Worm (Caenorhabditis elegans): ENCODE results near the gene ptp-1.

DNA sequence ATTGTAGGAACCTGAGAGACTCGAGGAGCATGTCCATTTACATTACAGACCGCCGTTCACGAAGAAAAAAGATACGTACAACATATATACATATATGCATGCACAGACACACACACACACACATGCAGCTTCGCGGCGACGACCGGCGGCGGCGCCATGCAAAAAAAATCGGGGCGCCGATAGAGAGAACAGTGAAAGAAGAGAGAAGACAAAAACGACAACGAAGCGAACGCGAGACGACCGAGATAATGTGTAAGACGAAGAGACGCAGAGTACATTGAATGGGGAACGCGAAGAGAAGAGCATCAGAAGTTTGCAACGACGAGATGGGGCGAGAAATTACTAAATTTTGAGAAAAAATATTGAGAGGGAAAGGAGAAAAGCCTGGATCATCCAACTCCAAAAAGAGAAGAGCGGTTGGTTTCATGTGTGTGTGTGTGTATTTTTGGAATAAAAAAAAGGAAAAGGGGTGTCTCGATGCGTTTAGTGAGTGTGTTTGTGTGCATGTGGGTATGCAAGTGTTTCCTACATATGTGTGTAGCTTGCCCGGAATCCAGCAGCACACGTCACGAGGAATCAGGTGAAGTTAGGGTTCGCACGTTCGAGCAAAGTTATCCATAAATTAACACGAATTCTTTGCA, 29.2 kb downstream of the ptp-1 start:
- no peak for TF ChIP-seq nhr-12 (tag; optimal IDR thresholded peaks at IDR 0.05)
- TF ChIP-seq nhr-11 (tag; optimal IDR thresholded peaks at IDR 0.05): no peak
- no peak for TF ChIP-seq skn-1 (tag; optimal IDR thresholded peaks at IDR 0.05)
- no peak for TF ChIP-seq zag-1 (tag; optimal IDR thresholded peaks at IDR 0.05)
- TF ChIP-seq xbp-1 (tag; optimal IDR thresholded peaks at IDR 0.05): no peak
- TF ChIP-seq fos-1 (tag; optimal IDR thresholded peaks at IDR 0.05): no peak
- no peak for TF ChIP-seq zip-4 (GFP tag; optimal IDR thresholded peaks at IDR 0.05)
- TF ChIP-seq lin-13 (GFP tag; optimal IDR thresholded peaks at IDR 0.05): no peak
- TF ChIP-seq pqm-1 (tag; optimal IDR thresholded peaks at IDR 0.05): no peak
- TF ChIP-seq hlh-17 (GFP tag; optimal IDR thresholded peaks at IDR 0.05; ENCODE audit: borderline replicate concordance): no peak

All from whole organism, L1 larva.